Worm (Caenorhabditis elegans) whole organism, L4/young adult: ENCODE measurements around the gene Y54F10BM.6.

Source experiments
- W03F9.2 ChIP-seq: fragments of 150-350 bp; optimal IDR thresholded peaks from 2 replicates; lab custom pipeline; 2014; ENCODE audit warnings: missing biosample characterization, missing genetic modification characterization
- dao-5 ChIP-seq: sonication (generic microtip); optimal IDR thresholded peaks from 2 replicates; lab custom pipeline; 2016; ENCODE audit warnings: missing genotype, missing genetic modification characterization, moderate library complexity, missing compliant biosample characterization
- him-1 ChIP-seq: sonication (generic microtip); optimal IDR thresholded peaks from 2 replicates; lab custom pipeline; 2016; ENCODE audit warnings: missing genotype, missing genetic modification reagents, missing genetic modification characterization, missing compliant biosample characterization

- no peak for TF ChIP-seq dao-5 (tag; lab: Kevin White, UChicago)
- TF ChIP-seq him-1 (tag; lab: Kevin White, UChicago) = no peak
- TF ChIP-seq W03F9.2 (tag; lab: Kevin White, UChicago) = no peak
Observed at ce11 chrIII:2265986-2266701, 3.1 kb downstream of the Y54F10BM.6 start, which contains the start of gene fbxa-9.
